Worm (Caenorhabditis elegans) whole organism, L1 larva: ENCODE measurements around the gene famh-136.

Experiments used
- C34B4.2 ChIP-seq: sonication (generic microtip); optimal IDR thresholded peaks from 2 replicates; lab custom pipeline; 2017; ENCODE audit warnings: mild to moderate bottlenecking, missing genetic modification characterization, missing compliant biosample characterization
- aha-1 ChIP-seq: fragments of 150-350 bp; optimal IDR thresholded peaks from 2 replicates; lab custom pipeline; 2014; ENCODE audit warnings: missing biosample characterization, missing genetic modification characterization
- elt-2 ChIP-seq: sonication (generic microtip); optimal IDR thresholded peaks from 2 replicates; lab custom pipeline; 2016; ENCODE audit warnings: missing genetic modification characterization, mild to moderate bottlenecking, inconsistent platforms, missing compliant biosample characterization, missing genetic modification reagents
- fkh-10 ChIP-seq: sonication (generic microtip); optimal IDR thresholded peaks from 2 replicates; lab custom pipeline; 2017; ENCODE audit warnings: missing biosample characterization, missing genetic modification reagents, missing genetic modification characterization
- hpl-2 ChIP-seq: fragments of 150-350 bp; optimal IDR thresholded peaks from 2 replicates; lab custom pipeline; 2014; ENCODE audit warnings: missing biosample characterization, missing genetic modification reagents, missing genetic modification characterization
- lin-39 ChIP-seq: fragments of 150-350 bp; optimal IDR thresholded peaks from 2 replicates; lab custom pipeline; 2014; ENCODE audit warnings: missing biosample characterization, missing genetic modification reagents, missing genetic modification characterization
- nhr-76 ChIP-seq: sonication (generic microtip); optimal IDR thresholded peaks from 2 replicates; lab custom pipeline; 2017; ENCODE audit warnings: missing biosample characterization, missing genetic modification characterization

- TF ChIP-seq elt-2 (tag; lab: Kevin White, UChicago) (no peak), fkh-10 (peak; percentile 33), aha-1 (tag; lab: Kevin White, UChicago) (no peak), lin-39 (tag; lab: Kevin White, UChicago) (no peak), C34B4.2 (tag; lab: Kevin White, UChicago) (no peak), nhr-76 (no peak), hpl-2 (GFP tag; lab: Kevin White, UChicago) (no peak)
These were observed 17.5 kb downstream of the famh-136 start, which contains the start of gene unc-32 for ce11 chrIII:8904914-8905665.
